Worm (Caenorhabditis elegans) whole organism, L4 larva: Measurements from ENCODE around the gene C49C8.6.

Source experiments
- F26F4.8 ChIP-seq: fragments of 200-800 bp; sonication (Bioruptor generic); conservative IDR thresholded peaks from 2 replicates; pipeline ENCODE4 v1.3.6; 2022; ENCODE audit warnings: missing genetic modification characterization, missing compliant biosample characterization
- F49E8.2 ChIP-seq: sonication (generic microtip); optimal IDR thresholded peaks from 2 replicates; lab custom pipeline; 2016; ENCODE audit warnings: missing compliant biosample characterization, mild to moderate bottlenecking, missing genetic modification characterization, borderline replicate concordance
- T20F7.1 ChIP-seq: fragments of 200-800 bp; sonication (Bioruptor generic); optimal IDR thresholded peaks from 2 replicates; lab custom pipeline; 2018; ENCODE audit warnings: mild to moderate bottlenecking, missing genetic modification characterization, missing compliant biosample characterization
- ZK337.2 ChIP-seq: fragments of 200-800 bp; sonication (Bioruptor generic); IDR thresholded peaks from 2 replicates; pipeline ENCODE4 v1.3.6; 2022; ENCODE audit warnings: missing genetic modification reagents, missing genetic modification characterization, missing compliant biosample characterization
- ZK546.5 ChIP-seq, 2 experiments: sonication (generic microtip); optimal IDR thresholded peaks; 2 replicates each; lab custom pipeline; 2017; ENCODE audit warnings: missing biosample characterization in 2 of 2, missing genetic modification characterization in 2 of 2
- aha-1 ChIP-seq: fragments of 150-350 bp; peaks from one replicate; lab custom pipeline; 2014; ENCODE audit warnings: missing biosample characterization, missing genetic modification characterization
- ceh-28 ChIP-seq: fragments of 150-350 bp; optimal IDR thresholded peaks from 2 replicates; lab custom pipeline; 2014; ENCODE audit warnings: missing biosample characterization, missing genetic modification reagents, missing genetic modification characterization
- ceh-44 ChIP-seq: fragments of 200-800 bp; sonication (Bioruptor generic); IDR thresholded peaks from 2 replicates; pipeline ENCODE4 v1.3.6; 2022; ENCODE audit warnings: missing genetic modification reagents, missing genetic modification characterization, missing compliant biosample characterization
- ceh-62 ChIP-seq: sonication (generic microtip); optimal IDR thresholded peaks from 2 replicates; lab custom pipeline; 2017; ENCODE audit warnings: missing biosample characterization, missing genetic modification characterization
- cey-2 ChIP-seq: sonication (generic microtip); optimal IDR thresholded peaks from 3 replicates; lab custom pipeline; 2017; ENCODE audit warnings: missing genetic modification characterization, mild to moderate bottlenecking, missing compliant biosample characterization, antibody characterized with exemption, borderline replicate concordance; ENCODE audit not compliant: insufficient read depth
- daf-16 ChIP-seq, 3 experiments: sonication (generic microtip); optimal IDR thresholded peaks; 2 replicates each; lab custom pipeline; 2016 to 2017; ENCODE audit warnings: missing genetic modification characterization in 3 of 3, missing genetic modification reagents in 3 of 3, mild to moderate bottlenecking in 2 of 3, missing compliant biosample characterization in 2 of 3, missing biosample characterization in 1 of 3, moderate library complexity in 1 of 3
- daf-19 ChIP-seq: fragments of 200-800 bp; sonication (Bioruptor generic); conservative IDR thresholded peaks from 2 replicates; pipeline ENCODE4 v1.3.6; 2022; ENCODE audit warnings: missing genetic modification characterization, missing compliant biosample characterization
- dmd-6 ChIP-seq: fragments of 200-800 bp; sonication (Bioruptor generic); IDR thresholded peaks from 2 replicates; pipeline ENCODE4 v1.3.6; 2022; ENCODE audit warnings: missing genetic modification reagents, missing genetic modification characterization, missing compliant biosample characterization
- dmd-9 ChIP-seq: fragments of 200-800 bp; sonication (Bioruptor generic); IDR thresholded peaks from 2 replicates; pipeline ENCODE4 v1.3.6; 2022; ENCODE audit warnings: missing genetic modification reagents, missing genetic modification characterization, missing compliant biosample characterization
- dve-1 ChIP-seq: sonication (generic microtip); optimal IDR thresholded peaks from 2 replicates; lab custom pipeline; 2017; ENCODE audit warnings: antibody characterized with exemption, mild to moderate bottlenecking, missing genetic modification characterization, missing compliant biosample characterization; ENCODE audit not compliant: insufficient read depth
- hlh-30 ChIP-seq: sonication (generic microtip); optimal IDR thresholded peaks from 2 replicates; lab custom pipeline; 2017; ENCODE audit warnings: antibody characterized with exemption, mild to moderate bottlenecking, missing genetic modification characterization, missing compliant biosample characterization; ENCODE audit not compliant: insufficient read depth
- lin-13 ChIP-seq: fragments of 150-350 bp; optimal IDR thresholded peaks from 2 replicates; lab custom pipeline; 2014; ENCODE audit warnings: missing biosample characterization, missing genetic modification reagents, missing genetic modification characterization
- lin-29 ChIP-seq: fragments of 200-800 bp; sonication (Bioruptor generic); IDR thresholded peaks from 2 replicates; pipeline ENCODE4 v1.3.6; 2022; ENCODE audit warnings: missing genetic modification reagents, missing genetic modification characterization, missing compliant biosample characterization
- mdt-29 ChIP-seq: fragments of 200-800 bp; sonication (Bioruptor generic); IDR thresholded peaks from 2 replicates; pipeline ENCODE4 v1.3.6; 2022; ENCODE audit warnings: missing genetic modification reagents, missing genetic modification characterization, missing compliant biosample characterization
- nhr-237 ChIP-seq: sonication (generic microtip); optimal IDR thresholded peaks from 2 replicates; lab custom pipeline; 2017; ENCODE audit warnings: missing biosample characterization, missing genetic modification characterization
- nhr-28 ChIP-seq: fragments of 150-350 bp; optimal IDR thresholded peaks from 2 replicates; lab custom pipeline; 2014; ENCODE audit warnings: missing biosample characterization, missing genetic modification characterization
- nhr-48 ChIP-seq: sonication (generic microtip); optimal IDR thresholded peaks from 2 replicates; lab custom pipeline; 2016; ENCODE audit warnings: mild to moderate bottlenecking, missing genetic modification characterization, missing compliant biosample characterization
- nhr-6 ChIP-seq: fragments of 150-350 bp; optimal IDR thresholded peaks from 2 replicates; lab custom pipeline; 2014; ENCODE audit warnings: missing biosample characterization, missing genetic modification characterization
- nhr-76 ChIP-seq: fragments of 150-350 bp; optimal IDR thresholded peaks from 2 replicates; lab custom pipeline; 2014; ENCODE audit warnings: missing biosample characterization, missing genetic modification characterization
- nhr-77 ChIP-seq: fragments of 150-350 bp; optimal IDR thresholded peaks from 2 replicates; lab custom pipeline; 2014; ENCODE audit warnings: missing biosample characterization, missing genetic modification characterization
- pha-4 ChIP-seq, 2 experiments: fragments of 150-350 bp in 1 of 2; fragments of 200-800 bp in 1 of 2; sonication (Bioruptor generic) in 1 of 2; IDR thresholded peaks in 1 of 2; optimal IDR thresholded peaks in 1 of 2; 2 replicates each; pipeline versions ENCODE4 v1.3.6 to Lab custom; 2014 to 2022; ENCODE audit warnings: missing genetic modification characterization in 2 of 2, missing genetic modification reagents in 2 of 2, missing biosample characterization in 1 of 2, missing compliant biosample characterization in 1 of 2
- php-3 ChIP-seq: fragments of 200-800 bp; sonication (Bioruptor generic); IDR thresholded peaks from 2 replicates; pipeline ENCODE4 v1.3.6; 2022; ENCODE audit warnings: missing genetic modification reagents, missing genetic modification characterization, missing compliant biosample characterization
- pqm-1 ChIP-seq: sonication (generic microtip); optimal IDR thresholded peaks from 2 replicates; lab custom pipeline; 2017; ENCODE audit warnings: missing biosample characterization, missing genetic modification characterization
- snpc-4 ChIP-seq: fragments of 150-350 bp; optimal IDR thresholded peaks from 2 replicates; lab custom pipeline; 2014; ENCODE audit warnings: missing biosample characterization, missing genetic modification characterization
- unc-130 ChIP-seq: sonication (generic microtip); optimal IDR thresholded peaks from 2 replicates; lab custom pipeline; 2016; ENCODE audit warnings: missing genetic modification reagents, missing genetic modification characterization, missing compliant biosample characterization
- unc-62 ChIP-seq, 3 experiments: fragments of 150-350 bp in 1 of 3; sonication (generic microtip); optimal IDR thresholded peaks in 2 of 3; peaks in 1 of 3; 1 replicate in 1 of 3; 2 replicates in 2 of 3; lab custom pipeline; 2014 to 2017; ENCODE audit warnings: missing biosample characterization in 3 of 3, missing genetic modification characterization in 3 of 3, missing genetic modification reagents in 3 of 3, missing genotype in 1 of 3

C49C8.6 gene

DNA sequence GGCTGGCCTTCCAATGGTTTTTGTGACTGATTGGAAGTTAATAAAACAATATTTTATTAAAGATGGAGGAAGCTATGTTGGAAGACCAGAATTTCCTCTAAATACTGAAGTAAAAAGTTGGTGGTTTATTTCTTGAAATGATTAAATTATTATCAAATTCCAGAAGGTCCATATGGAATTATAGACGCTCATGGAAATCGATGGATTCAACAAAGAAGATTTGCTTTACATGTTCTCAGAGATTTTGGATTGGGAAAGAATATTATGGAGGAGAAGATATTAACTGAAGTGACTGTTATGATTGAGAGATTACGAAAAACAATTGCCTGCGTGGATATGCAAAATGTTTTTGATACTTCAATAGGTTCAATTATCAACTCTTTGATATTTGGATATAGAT, 42.7 kb downstream of the C49C8.6 start:
- TF ChIP-seq aha-1, result peak; percentile 13
- peak in 1 of 2 experiments; percentile 91 for TF ChIP-seq unc-62 (GFP tag; optimal IDR thresholded peaks at IDR 0.05 in 1 of 2; lab: Kevin White, UChicago)
- TF ChIP-seq unc-62 (tag; optimal IDR thresholded peaks at IDR 0.05; lab: Kevin White, UChicago), result no peak
- TF ChIP-seq nhr-76 (tag; lab: Kevin White, UChicago), result no peak

DNA sequence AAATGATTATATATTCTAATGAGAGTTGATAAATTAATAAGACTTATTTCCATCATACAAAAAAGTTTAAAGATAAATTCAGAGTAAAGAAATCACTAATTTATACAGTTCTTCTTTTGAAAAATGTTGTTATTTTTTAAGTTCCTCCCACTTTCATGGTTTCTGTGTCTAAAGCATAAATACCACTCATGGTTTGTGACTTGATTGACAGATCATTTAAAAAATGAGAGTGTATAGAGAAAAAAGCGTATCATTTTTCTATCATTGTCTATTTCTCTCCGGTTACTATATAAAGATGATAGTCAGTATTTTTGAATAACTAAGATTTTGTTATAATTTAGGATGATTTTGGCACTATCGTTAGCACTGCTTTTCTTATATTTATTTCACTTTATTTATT, 43.3 kb downstream of the C49C8.6 start, which contains the start of gene cyp-33E3:
TSS of gene cyp-33E3 (plus strand) at position 316 of the 400 bp plus-strand sequence.
- no peak for TF ChIP-seq daf-16 (GFP tag; optimal IDR thresholded peaks at IDR 0.05; lab: Kevin White, UChicago)
- peak; percentile 41 for TF ChIP-seq daf-16 (tag; optimal IDR thresholded peaks at IDR 0.05; lab: Kevin White, UChicago)
- peak; percentile 18 for TF ChIP-seq hlh-30 (tag; lab: Kevin White, UChicago)
- TF ChIP-seq ceh-62 (tag; lab: Kevin White, UChicago), result no peak
- peak; percentile 38 for TF ChIP-seq dve-1 (tag; lab: Kevin White, UChicago)
- no peak for TF ChIP-seq nhr-6 (tag; lab: Kevin White, UChicago)
- peak; percentile 34 for TF ChIP-seq T20F7.1 (GFP tag; lab: Kevin White, UChicago)
- peak; percentile 14 for TF ChIP-seq pqm-1 (tag; lab: Kevin White, UChicago)
- peak; percentile 45; the same call in 1 of the 2 replicates for TF ChIP-seq dmd-6 (GFP tag; lab: Robert Waterston, UW)
- peak; percentile 90 for TF ChIP-seq nhr-28

ce11 chrIV:8611886-8612542, 46.0 kb downstream of the C49C8.6 start, which contains the start of the genes F42A9.17 and cyp-33E2:
TSS of gene F42A9.17 (minus strand) at chrIV:8611936.
TSS of gene cyp-33E2 (plus strand) at chrIV:8612334.
- no peak for TF ChIP-seq ZK337.2 (GFP tag; lab: Robert Waterston, UW)
- peak; percentile 44 for TF ChIP-seq nhr-77 (tag; lab: Kevin White, UChicago)
- no peak for TF ChIP-seq ceh-28 (tag; lab: Kevin White, UChicago)
- peak; percentile 88 for TF ChIP-seq nhr-28
- no peak for TF ChIP-seq F49E8.2 (tag; lab: Kevin White, UChicago)
- no peak for TF ChIP-seq cey-2 (tag; lab: Kevin White, UChicago)
- TF ChIP-seq pha-4 (GFP tag; IDR thresholded peaks at IDR 0.05; lab: Robert Waterston, UW), result no peak
- TF ChIP-seq pha-4 (tag; optimal IDR thresholded peaks at IDR 0.05; lab: Kevin White, UChicago), result peak; percentile 12
- TF ChIP-seq dve-1 (tag; lab: Kevin White, UChicago), result peak; percentile 61
- peak; percentile 90 for TF ChIP-seq pqm-1 (tag; lab: Kevin White, UChicago)
- no peak for TF ChIP-seq daf-19
- no peak for TF ChIP-seq daf-16 (GFP tag; optimal IDR thresholded peaks at IDR 0.05; lab: Kevin White, UChicago)
- peak; percentile 88 for TF ChIP-seq daf-16 (tag; optimal IDR thresholded peaks at IDR 0.05; lab: Kevin White, UChicago)
- TF ChIP-seq php-3 (GFP tag; lab: Robert Waterston, UW), result peak; percentile 65; the same call in 1 of the 2 replicates

DNA sequence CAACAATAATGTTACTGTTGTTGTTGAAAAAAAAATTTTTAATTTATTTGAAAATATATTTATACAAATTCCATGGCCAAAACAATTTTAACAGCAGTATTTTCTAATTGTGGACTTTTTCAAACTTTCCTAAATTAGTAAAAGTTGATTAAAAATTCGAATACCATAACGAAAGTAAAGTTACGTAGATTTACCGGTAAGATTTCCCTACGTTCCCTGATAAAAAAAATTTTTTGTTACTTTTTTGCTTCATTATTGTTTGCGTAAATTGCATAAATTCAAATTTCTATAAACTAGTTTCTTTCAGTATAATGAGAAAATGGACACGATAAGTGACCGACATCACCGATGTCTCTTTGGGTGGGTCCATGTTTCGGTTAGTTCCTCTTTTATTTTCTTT, 49.1 kb downstream of the C49C8.6 start, which contains the start of gene F42A9.6:
TSS of gene F42A9.6 (plus strand) at position 301 of the 400 bp plus-strand sequence.
- no peak for TF ChIP-seq unc-130 (GFP tag; lab: Kevin White, UChicago)
- TF ChIP-seq F26F4.8, result no peak
- TF ChIP-seq mdt-29 (GFP tag; lab: Robert Waterston, UW), result no peak
- TF ChIP-seq lin-13 (GFP tag; lab: Kevin White, UChicago), result no peak
- TF ChIP-seq hlh-30 (tag; lab: Kevin White, UChicago), result no peak
- no peak for TF ChIP-seq snpc-4 (tag; lab: Kevin White, UChicago)
- no peak for TF ChIP-seq nhr-48 (tag; lab: Kevin White, UChicago)
- no peak for TF ChIP-seq lin-29
- no peak for TF ChIP-seq dmd-9 (GFP tag; lab: Robert Waterston, UW)
- TF ChIP-seq nhr-237 (tag; lab: Kevin White, UChicago), result no peak
- no peak for TF ChIP-seq ceh-44 (GFP tag; lab: Robert Waterston, UW)
- TF ChIP-seq aha-1, result no peak
- no peak for TF ChIP-seq ZK546.5 (tag; optimal IDR thresholded peaks at IDR 0.05; lab: Kevin White, UChicago)
